Worm (Caenorhabditis elegans): ENCODE results near the gene laf-1.
A peak's percentile ranks its signal among the peaks of the same experiment; 100 is the strongest.

Gene laf-1

DNA sequence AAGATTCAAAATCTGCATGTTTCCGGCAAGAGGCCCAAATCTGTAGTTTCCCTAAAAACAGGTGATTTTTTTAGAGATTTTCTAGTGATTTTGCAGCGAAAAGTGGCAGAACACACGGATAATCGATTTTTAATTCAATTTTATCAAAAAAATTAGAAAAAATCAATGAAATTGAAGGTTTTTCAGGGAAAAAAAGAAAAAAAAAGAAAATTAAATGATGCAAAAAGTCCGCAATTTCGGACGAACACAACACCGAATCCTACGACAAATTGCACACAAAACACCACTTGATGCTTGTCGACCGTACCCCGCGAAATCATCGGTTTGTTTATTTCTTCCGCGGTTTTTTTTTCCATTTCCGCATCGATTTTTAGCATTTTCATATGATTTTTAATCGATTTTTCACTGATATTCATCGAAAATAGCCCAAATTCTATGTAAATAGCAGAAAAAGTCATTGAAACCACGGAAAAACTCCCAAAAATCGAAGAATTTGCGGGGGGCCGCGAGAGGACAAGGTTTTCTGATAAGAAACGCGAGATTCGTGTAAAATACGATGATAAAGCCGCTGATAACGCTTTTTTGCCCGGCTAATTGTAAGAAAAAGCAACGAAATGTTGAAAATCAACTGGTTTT lies 36.2 kb upstream of the laf-1 start, which contains the start of gene tufm-1:
Gene tufm-1, minus strand, starts transcription at position 51 of the 636 bp plus-strand sequence.
- TF ChIP-seq dmd-9 (GFP tag; IDR thresholded peaks at IDR 0.05) (no peak), daf-16 (GFP tag; optimal IDR thresholded peaks at IDR 0.05) (no peak), daf-16 (tag; optimal IDR thresholded peaks at IDR 0.05) (peak; percentile 55), nhr-25 (tag; optimal IDR thresholded peaks at IDR 0.05; ENCODE audit: borderline replicate concordance, insufficient read depth) (no peak), nhr-102 (tag; optimal IDR thresholded peaks at IDR 0.05) (no peak), zfp-3 (GFP tag; conservative IDR thresholded peaks at IDR 0.05) (no peak), tra-1 (GFP tag; IDR thresholded peaks at IDR 0.05) (no peak), dmd-6 (GFP tag; IDR thresholded peaks at IDR 0.05) (no peak), fos-1 (tag; optimal IDR thresholded peaks at IDR 0.05) (no peak), mdl-1 (tag; optimal IDR thresholded peaks at IDR 0.05) (peak in 1 of 2 experiments; percentile 3), mxl-3 (GFP tag; optimal IDR thresholded peaks at IDR 0.05) (no peak), nhr-77 (tag; optimal IDR thresholded peaks at IDR 0.05) (no peak), dmd-8 (GFP tag; IDR thresholded peaks at IDR 0.05) (no peak), lir-3 (tag; optimal IDR thresholded peaks at IDR 0.05) (no peak), ceh-82 (tag; optimal IDR thresholded peaks at IDR 0.05) (no peak), hlh-30 (tag; optimal IDR thresholded peaks at IDR 0.05; ENCODE audit: insufficient read depth) (peak; percentile 57), unc-62 (GFP tag; optimal IDR thresholded peaks at IDR 0.05 in 1 of 2) (no peak), unc-62 (tag; optimal IDR thresholded peaks at IDR 0.05) (no peak), lin-39 (tag; optimal IDR thresholded peaks at IDR 0.05) (no peak), nhr-11 (tag; optimal IDR thresholded peaks at IDR 0.05) (no peak), nhr-111 (GFP tag; optimal IDR thresholded peaks at IDR 0.05) (no peak), madf-5 (GFP tag; IDR thresholded peaks at IDR 0.05) (no peak), hlh-11 (tag; optimal IDR thresholded peaks at IDR 0.05) (peak; percentile 21), saeg-2 (GFP tag; IDR thresholded peaks at IDR 0.05) (no peak), lin-13 (GFP tag; optimal IDR thresholded peaks at IDR 0.05) (peak; percentile 29), F37D6.2 (tag; optimal IDR thresholded peaks at IDR 0.05) (no peak), lsy-2 (tag; optimal IDR thresholded peaks at IDR 0.05) (peak in 1 of 2 experiments; percentile 97), nhr-42 (GFP tag; IDR thresholded peaks at IDR 0.05) (no peak), egl-43 (GFP tag; IDR thresholded peaks at IDR 0.05) (no peak), pqm-1 (tag; optimal IDR thresholded peaks at IDR 0.05) (no peak), gei-8 (GFP tag; optimal IDR thresholded peaks at IDR 0.05) (no peak), ztf-7 (tag; optimal IDR thresholded peaks at IDR 0.05) (no peak), spr-3 (GFP tag; optimal IDR thresholded peaks at IDR 0.05) (no peak), vab-7 (GFP tag; IDR thresholded peaks at IDR 0.05) (no peak), nhr-6 (tag; optimal IDR thresholded peaks at IDR 0.05) (no peak), jun-1 (tag; optimal IDR thresholded peaks at IDR 0.05) (no peak), F10B5.3 (tag; optimal IDR thresholded peaks at IDR 0.05) (no peak), duxl-1 (tag; optimal IDR thresholded peaks at IDR 0.05; ENCODE audit: poor library complexity) (no peak), T26A8.4 (GFP tag; IDR thresholded peaks at IDR 0.05) (no peak), rbr-2 (tag; optimal IDR thresholded peaks at IDR 0.05) (peak; percentile 31), arid-1 (GFP tag; conservative IDR thresholded peaks at IDR 0.05) (no peak), daf-19 (GFP tag; conservative IDR thresholded peaks at IDR 0.05) (no peak), lin-1 (GFP tag; IDR thresholded peaks at IDR 0.05) (no peak), set-16 (GFP tag; IDR thresholded peaks at IDR 0.05) (no peak), sdz-12 (GFP tag; optimal IDR thresholded peaks at IDR 0.05) (no peak), snpc-1.2 (GFP tag; IDR thresholded peaks at IDR 0.05) (no peak), zfp-2 (tag; optimal IDR thresholded peaks at IDR 0.05) (no peak), hif-1 (tag; optimal IDR thresholded peaks at IDR 0.05) (no peak), zag-1 (tag; optimal IDR thresholded peaks at IDR 0.05) (no peak), zip-11 (GFP tag; IDR thresholded peaks at IDR 0.05) (no peak), madf-9 (GFP tag; conservative IDR thresholded peaks at IDR 0.05) (no peak)

Measured in whole organism, L4 larva.